Fruit fly (Drosophila melanogaster) whole organism, wandering third instar larva: Measurements from ENCODE around the gene Dtd.

Source experiments
- Abd-B ChIP-seq: fragments of >200 bp; optimal IDR thresholded peaks from 2 replicates; lab custom pipeline; 2017; ENCODE audit warnings: missing biosample characterization, missing genetic modification characterization
- CG32264 ChIP-seq: fragments of 200-800 bp; sonication (Bioruptor generic); optimal IDR thresholded peaks from 2 replicates; lab custom pipeline; 2016; ENCODE audit warnings: missing biosample characterization, missing genetic modification characterization
- CG9705 ChIP-seq: fragments of 200-800 bp; sonication (Bioruptor generic); optimal IDR thresholded peaks from 2 replicates; lab custom pipeline; 2018; ENCODE audit warnings: missing biosample characterization, mild to moderate bottlenecking, missing genetic modification characterization
- CrebA ChIP-seq: fragments of 200-800 bp; sonication (Bioruptor generic); optimal IDR thresholded peaks from 2 replicates; lab custom pipeline; 2016; ENCODE audit warnings: missing biosample characterization, mild to moderate bottlenecking, missing genetic modification characterization, borderline replicate concordance
- Dfd ChIP-seq: fragments of >200 bp; optimal IDR thresholded peaks from 2 replicates; lab custom pipeline; 2017; ENCODE audit warnings: missing biosample characterization, missing genetic modification characterization
- Dif ChIP-seq: fragments of 200-275, 200-300 bp; sonication (Bioruptor generic); optimal IDR thresholded peaks from 2 replicates; lab custom pipeline; 2018; ENCODE audit warnings: missing biosample characterization, missing genetic modification characterization; ENCODE audit not compliant: partially characterized antibody
- GATAd ChIP-seq: sonication (Bioruptor generic); optimal IDR thresholded peaks from 2 replicates; lab custom pipeline; 2016; ENCODE audit warnings: missing biosample characterization, missing genetic modification characterization
- HLH106 ChIP-seq: fragments of 200-800 bp; optimal IDR thresholded peaks from 3 replicates; lab custom pipeline; 2019; ENCODE audit warnings: missing biosample characterization, mild to moderate bottlenecking, missing genetic modification characterization, moderate library complexity
- Hnf4 ChIP-seq: fragments of 200-800 bp; sonication (Bioruptor generic); optimal IDR thresholded peaks from 2 replicates; lab custom pipeline; 2016; ENCODE audit warnings: missing biosample characterization, mild to moderate bottlenecking, missing genetic modification characterization
- Hr83 ChIP-seq: fragments of 200-300 bp; sonication (Bioruptor generic); optimal IDR thresholded peaks from 2 replicates; lab custom pipeline; 2016; ENCODE audit warnings: missing biosample characterization, mild to moderate bottlenecking, missing genetic modification characterization, moderate library complexity; ENCODE audit not compliant: poor library complexity, severe bottlenecking
- Jra ChIP-seq: sonication (Bioruptor generic); optimal IDR thresholded peaks from 2 replicates; lab custom pipeline; 2016; ENCODE audit warnings: missing biosample characterization, missing genetic modification characterization
- Mio ChIP-seq: sonication (Bioruptor generic); optimal IDR thresholded peaks from 2 replicates; lab custom pipeline; 2016; ENCODE audit warnings: missing biosample characterization, missing genetic modification characterization
- Myc ChIP-seq: fragments of >200 bp; optimal IDR thresholded peaks from 2 replicates; lab custom pipeline; 2017
- N ChIP-seq: fragments of >200 bp; optimal IDR thresholded peaks from 2 replicates; lab custom pipeline; 2018; ENCODE audit warnings: missing biosample characterization, missing external identifiers, missing genetic modification characterization
- OdsH ChIP-seq: fragments of 200-800 bp; sonication (Bioruptor generic); optimal IDR thresholded peaks from 2 replicates; lab custom pipeline; 2016; ENCODE audit warnings: missing biosample characterization, mild to moderate bottlenecking, missing genetic modification characterization
- Rel ChIP-seq, 2 experiments: fragments of 200-800 bp; sonication (Bioruptor generic) in 1 of 2; optimal IDR thresholded peaks; 2 replicates in 1 of 2; 3 replicates in 1 of 2; lab custom pipeline; 2016 to 2019; ENCODE audit warnings: mild to moderate bottlenecking in 2 of 2, missing biosample characterization in 2 of 2, missing genetic modification characterization in 2 of 2, moderate library complexity in 1 of 2
- Sp1 ChIP-seq: fragments of 200-800 bp; sonication (Bioruptor generic); optimal IDR thresholded peaks from 3 replicates; lab custom pipeline; 2019; ENCODE audit warnings: missing biosample characterization, mild to moderate bottlenecking, missing genetic modification characterization, moderate library complexity
- Vsx2 ChIP-seq: fragments of 200-300, 225-300 bp; sonication (Bioruptor generic); optimal IDR thresholded peaks from 2 replicates; lab custom pipeline; 2018; ENCODE audit warnings: missing biosample characterization, missing genetic modification characterization; ENCODE audit not compliant: partially characterized antibody
- br ChIP-seq: fragments of 200-800 bp; sonication (Bioruptor generic); optimal IDR thresholded peaks from 2 replicates; lab custom pipeline; 2016; ENCODE audit warnings: missing biosample characterization, missing genetic modification characterization
- brk ChIP-seq: fragments of 200-800 bp; sonication (Bioruptor generic); optimal IDR thresholded peaks from 2 replicates; lab custom pipeline; 2016; ENCODE audit warnings: missing biosample characterization, mild to moderate bottlenecking, missing genetic modification characterization
- dl ChIP-seq, 2 experiments: fragments of 175-275, 200-275 bp in 1 of 2; fragments of 200-275 bp in 1 of 2; sonication (Bioruptor generic); optimal IDR thresholded peaks; lab custom pipeline; 2018; ENCODE audit warnings: mild to moderate bottlenecking in 2 of 2, missing biosample characterization in 2 of 2, missing genetic modification characterization in 2 of 2, moderate library complexity in 2 of 2; ENCODE audit not compliant: partially characterized antibody in 2 of 2, insufficient read depth in 1 of 2
- dmrt93B ChIP-seq: fragments of 200-800 bp; sonication (Bioruptor generic); optimal IDR thresholded peaks from 2 replicates; lab custom pipeline; 2018; ENCODE audit warnings: missing biosample characterization, mild to moderate bottlenecking, missing genetic modification characterization
- dsf ChIP-seq: sonication (Bioruptor generic); optimal IDR thresholded peaks from 2 replicates; lab custom pipeline; 2016; ENCODE audit warnings: missing biosample characterization, missing genetic modification characterization, borderline replicate concordance
- ey ChIP-seq: fragments of 200-800 bp; sonication (Bioruptor generic); optimal IDR thresholded peaks from 2 replicates; lab custom pipeline; 2016; ENCODE audit warnings: missing biosample characterization, missing genetic modification characterization
- foxo ChIP-seq, 2 experiments: fragments of 200-800 bp; sonication (Bioruptor generic); optimal IDR thresholded peaks; 2 replicates in 1 of 2; 3 replicates in 1 of 2; lab custom pipeline; 2016 to 2017; ENCODE audit warnings: missing biosample characterization in 2 of 2, missing genetic modification characterization in 2 of 2
- fru ChIP-seq: fragments of 200-800 bp; sonication (Bioruptor generic); optimal IDR thresholded peaks from 3 replicates; lab custom pipeline; 2016; ENCODE audit warnings: missing biosample characterization, mild to moderate bottlenecking, missing genetic modification characterization
- h ChIP-seq: fragments of 200-800 bp; sonication (Bioruptor generic); optimal IDR thresholded peaks from 3 replicates; lab custom pipeline; 2016; ENCODE audit warnings: missing biosample characterization, mild to moderate bottlenecking, missing genetic modification characterization
- jim ChIP-seq: fragments of 175-275, 200-325 bp; sonication (Bioruptor generic); optimal IDR thresholded peaks from 2 replicates; lab custom pipeline; 2016; ENCODE audit warnings: missing biosample characterization, mild to moderate bottlenecking, missing genetic modification characterization
- lola ChIP-seq: fragments of >200 bp; optimal IDR thresholded peaks from 2 replicates; lab custom pipeline; 2017; ENCODE audit warnings: missing biosample characterization, missing genetic modification characterization
- pan ChIP-seq: fragments of >200 bp; optimal IDR thresholded peaks from 2 replicates; lab custom pipeline; 2017
- psq ChIP-seq: fragments of 200-800 bp; sonication (Bioruptor generic); optimal IDR thresholded peaks from 3 replicates; lab custom pipeline; 2017; ENCODE audit warnings: missing biosample characterization, mild to moderate bottlenecking, missing genetic modification characterization, moderate library complexity
- rgr ChIP-seq: fragments of 200-800 bp; sonication (Bioruptor generic); optimal IDR thresholded peaks from 3 replicates; lab custom pipeline; 2016; ENCODE audit warnings: missing biosample characterization, mild to moderate bottlenecking, missing genetic modification characterization
- sage ChIP-seq: fragments of 200-800 bp; sonication (Bioruptor generic); optimal IDR thresholded peaks from 2 replicates; lab custom pipeline; 2016; ENCODE audit warnings: missing biosample characterization, mild to moderate bottlenecking, missing genetic modification characterization
- sv ChIP-seq: fragments of 200-800 bp; sonication (Bioruptor generic); optimal IDR thresholded peaks from 3 replicates; lab custom pipeline; 2016; ENCODE audit warnings: missing biosample characterization, missing genetic modification characterization
- tai ChIP-seq: sonication (Bioruptor generic); optimal IDR thresholded peaks from 2 replicates; lab custom pipeline; 2016; ENCODE audit warnings: missing biosample characterization, missing genetic modification characterization
- usp ChIP-seq: fragments of >200 bp; optimal IDR thresholded peaks from 2 replicates; lab custom pipeline; 2017; ENCODE audit warnings: missing biosample characterization, missing genetic modification characterization
- woc ChIP-seq: sonication (Bioruptor generic); optimal IDR thresholded peaks from 2 replicates; lab custom pipeline; 2016; ENCODE audit warnings: missing biosample characterization, mild to moderate bottlenecking, missing genetic modification characterization

Gene Dtd

DNA sequence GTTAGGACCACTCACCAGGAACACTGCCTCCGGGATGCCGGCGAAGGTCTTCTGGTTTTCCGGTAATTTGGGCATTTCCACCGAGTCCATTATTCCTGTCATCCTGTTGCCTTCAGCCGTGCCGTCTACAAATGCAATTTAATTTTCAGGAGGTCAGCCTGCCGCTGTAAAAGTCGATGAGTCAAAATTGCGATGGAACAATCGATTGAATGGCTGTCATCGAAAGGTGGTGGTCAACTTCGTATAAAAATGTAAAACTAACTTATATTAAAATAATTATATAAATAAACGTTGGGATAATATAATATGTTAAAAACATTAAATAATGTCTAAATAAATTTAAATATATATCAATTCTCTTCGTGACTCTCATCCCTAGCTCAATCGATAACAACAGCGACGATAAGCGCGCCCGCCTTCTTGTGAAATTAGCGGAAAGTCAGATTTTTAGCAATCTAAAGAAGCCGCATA, 20.2 kb upstream of the Dtd start, which contains the start of the genes mgr and Irbp:
Gene mgr (minus strand): TSS at position 209 of the 471 bp plus-strand sequence.
Gene Irbp (plus strand): TSS at position 381 of the 471 bp plus-strand sequence.
- TF ChIP-seq dsf (GFP tag; lab: Kevin White, UChicago), result peak; percentile 28
- TF ChIP-seq lola (GFP tag; lab: Kevin White, UChicago), result no peak
- peak; percentile 63 for TF ChIP-seq ey (GFP tag; lab: Kevin White, UChicago)
- no peak for TF ChIP-seq sage (GFP tag; lab: Kevin White, UChicago)
- no peak for TF ChIP-seq dl (GFP tag; optimal IDR thresholded peaks at IDR 0.05; lab: Kevin White, UChicago; ENCODE audit: insufficient read depth in 1 of 2, partially characterized antibody in 2 of 2)
- peak; percentile 77 for TF ChIP-seq CG9705 (GFP tag; lab: Kevin White, UChicago)
- TF ChIP-seq Sp1 (GFP tag; lab: Kevin White, UChicago), result peak; percentile 91
- TF ChIP-seq sv (GFP tag; lab: Kevin White, UChicago), result peak; percentile 72
- TF ChIP-seq Mio, result no peak
- no peak for TF ChIP-seq Hnf4 (GFP tag; lab: Kevin White, UChicago)
- TF ChIP-seq pan (lab: Kevin White, UChicago), result no peak
- TF ChIP-seq Dfd (GFP tag; lab: Kevin White, UChicago), result no peak
- TF ChIP-seq Abd-B (GFP tag; lab: Kevin White, UChicago), result no peak
- peak; percentile 88 for TF ChIP-seq psq (GFP tag; lab: Kevin White, UChicago)
- peak; percentile 81 for TF ChIP-seq h (GFP tag; lab: Kevin White, UChicago)
- no peak for TF ChIP-seq jim
- TF ChIP-seq CG32264 (GFP tag; lab: Kevin White, UChicago), result no peak
- TF ChIP-seq HLH106 (tag; lab: Kevin White, UChicago), result peak; percentile 94
- peak; percentile 79 for TF ChIP-seq br (GFP tag; lab: Kevin White, UChicago)
- no peak for TF ChIP-seq Hr83 (GFP tag; lab: Kevin White, UChicago)
- TF ChIP-seq foxo (GFP tag; optimal IDR thresholded peaks at IDR 0.05; lab: Kevin White, UChicago), result peak in 1 of 2 experiments; percentile 90
- no peak for TF ChIP-seq N (GFP tag; lab: Kevin White, UChicago)
- TF ChIP-seq GATAd, result peak; percentile 8
- no peak for TF ChIP-seq Jra (GFP tag; lab: Kevin White, UChicago)
- TF ChIP-seq dmrt93B, result peak; percentile 80
- TF ChIP-seq brk (GFP tag; lab: Kevin White, UChicago), result no peak
- TF ChIP-seq woc (GFP tag; lab: Kevin White, UChicago), result no peak
- TF ChIP-seq fru, result no peak
- TF ChIP-seq Myc, result no peak
- no peak for TF ChIP-seq tai (GFP tag; lab: Kevin White, UChicago)
- no peak for TF ChIP-seq Rel (GFP tag; optimal IDR thresholded peaks at IDR 0.05; lab: Kevin White, UChicago)
- TF ChIP-seq Rel (tag; optimal IDR thresholded peaks at IDR 0.05; lab: Kevin White, UChicago), result no peak
- TF ChIP-seq rgr (GFP tag; lab: Kevin White, UChicago), result peak; percentile 93
- TF ChIP-seq OdsH (GFP tag; lab: Kevin White, UChicago), result peak; percentile 86
- no peak for TF ChIP-seq Dif
- no peak for TF ChIP-seq usp (GFP tag; lab: Kevin White, UChicago)
- TF ChIP-seq Vsx2 (GFP tag; lab: Kevin White, UChicago), result no peak
- no peak for TF ChIP-seq CrebA (GFP tag; lab: Kevin White, UChicago)

DNA sequence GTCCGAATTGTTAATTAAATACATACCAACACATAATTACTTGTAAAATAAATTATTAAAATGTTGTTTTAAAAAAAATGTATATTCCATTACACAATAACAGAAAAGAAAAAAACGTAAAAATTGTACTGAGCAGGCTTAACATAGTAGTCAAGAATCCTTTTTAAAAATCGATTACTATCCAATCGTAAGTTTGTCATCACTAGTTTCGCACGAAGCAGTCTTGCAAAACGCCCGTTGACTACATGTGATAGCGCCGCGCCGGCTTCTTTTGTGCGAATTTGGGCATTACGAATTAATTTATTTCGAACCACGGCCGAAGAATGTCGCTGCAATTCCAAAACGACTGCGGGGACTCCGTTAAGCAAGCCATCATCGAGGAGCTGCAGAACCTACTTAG, 17.5 kb upstream of the Dtd start, which contains the start of gene Ipo9:
Gene Ipo9 (plus strand): TSS at position 152 of the 400 bp plus-strand sequence.
- TF ChIP-seq Vsx2 (GFP tag; lab: Kevin White, UChicago), result no peak
- no peak for TF ChIP-seq rgr (GFP tag; lab: Kevin White, UChicago)
- TF ChIP-seq Dfd (GFP tag; lab: Kevin White, UChicago), result no peak
- no peak for TF ChIP-seq Myc
- TF ChIP-seq HLH106 (tag; lab: Kevin White, UChicago), result no peak
- no peak for TF ChIP-seq Hr83 (GFP tag; lab: Kevin White, UChicago)
- no peak for TF ChIP-seq foxo (GFP tag; optimal IDR thresholded peaks at IDR 0.05; lab: Kevin White, UChicago)
- TF ChIP-seq CrebA (GFP tag; lab: Kevin White, UChicago), result no peak
- TF ChIP-seq jim, result no peak
- TF ChIP-seq tai (GFP tag; lab: Kevin White, UChicago), result no peak
- TF ChIP-seq Dif, result no peak
- no peak for TF ChIP-seq GATAd
- no peak for TF ChIP-seq ey (GFP tag; lab: Kevin White, UChicago)
